Worm (Caenorhabditis elegans): ENCODE results near the gene K05F1.1.
A peak's percentile ranks its signal among the peaks of the same experiment; 100 is the strongest.

Gene K05F1.1

DNA sequence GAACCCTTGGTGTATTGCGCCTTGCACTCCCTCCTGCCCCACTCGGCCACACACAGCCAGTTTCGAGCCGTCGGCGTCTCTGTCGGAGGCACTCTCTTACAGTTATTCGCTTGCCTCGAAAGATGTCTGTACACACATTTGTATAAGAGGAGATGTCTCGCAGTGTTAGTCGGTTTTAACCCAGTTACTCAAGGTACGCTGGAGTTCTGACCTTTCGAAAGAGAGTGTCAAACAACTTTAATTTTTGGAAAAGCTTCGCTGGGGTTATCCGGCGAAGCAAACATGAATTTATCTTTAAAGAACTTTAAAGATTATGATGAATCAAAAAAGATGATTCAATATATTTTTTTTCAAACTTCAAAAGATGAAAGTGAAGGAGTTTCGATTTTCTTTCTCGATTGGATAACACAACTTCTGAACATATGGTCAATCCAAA is 43.5 kb downstream of the K05F1.1 start (continued):
- TF ChIP-seq dox-1 (GFP tag; IDR thresholded peaks at IDR 0.05) (peak; percentile 99), Y56A3A.18 (GFP tag; IDR thresholded peaks at IDR 0.05) (peak; percentile 98), F57A8.1 (GFP tag; optimal IDR thresholded peaks at IDR 0.05) (peak; percentile 87), F55B11.4 (tag; optimal IDR thresholded peaks at IDR 0.05; ENCODE audit: borderline replicate concordance, insufficient read depth) (no peak), F39B2.1 (GFP tag; IDR thresholded peaks at IDR 0.05) (peak; percentile 89), hlh-26 (GFP tag; conservative IDR thresholded peaks at IDR 0.05) (no peak), Y79H2A.3 (GFP tag; conservative IDR thresholded peaks at IDR 0.05) (peak; percentile 94), madf-6 (GFP tag; IDR thresholded peaks at IDR 0.05) (peak; percentile 94), aptf-2 (GFP tag; conservative IDR thresholded peaks at IDR 0.05) (peak; percentile 73; the same call in 1 of the 2 replicates), cebp-1 (GFP tag; IDR thresholded peaks at IDR 0.05) (peak; percentile 91), cebp-1 (tag; optimal IDR thresholded peaks at IDR 0.05) (peak; percentile 98), rpc-1 (optimal IDR thresholded peaks at IDR 0.05) (peak; percentile 21), rpc-1 (tag; optimal IDR thresholded peaks at IDR 0.05) (peak; percentile 29), nhr-27 (tag; optimal IDR thresholded peaks at IDR 0.05) (peak; percentile 93), Y95B8A.8 (GFP tag; IDR thresholded peaks at IDR 0.05) (peak; percentile 98), hrde-1 (tag; optimal IDR thresholded peaks at IDR 0.05; ENCODE audit: borderline replicate concordance) (peak; percentile 94), fkh-3 (tag; optimal IDR thresholded peaks at IDR 0.05) (peak; percentile 86), lin-54 (GFP tag; optimal IDR thresholded peaks at IDR 0.05) (peak; percentile 96), lin-40 (tag; optimal IDR thresholded peaks at IDR 0.05) (peak; percentile 99), ztf-28 (GFP tag; IDR thresholded peaks at IDR 0.05) (peak; percentile 94), dpl-1 (GFP tag; optimal IDR thresholded peaks at IDR 0.05) (peak; percentile 11), attf-5 (GFP tag; optimal IDR thresholded peaks at IDR 0.05) (peak; percentile 95), snpc-3.4 (tag; optimal IDR thresholded peaks at IDR 0.05) (peak; percentile 99), ceh-100 (GFP tag; IDR thresholded peaks at IDR 0.05) (peak; percentile 95), rec-8 (tag; optimal IDR thresholded peaks at IDR 0.05) (peak; percentile 86 to 93), lin-26 (GFP tag; IDR thresholded peaks at IDR 0.05) (peak; percentile 96), ztf-25 (GFP tag; IDR thresholded peaks at IDR 0.05) (peak; percentile 80), zfh-2 (GFP tag; conservative IDR thresholded peaks at IDR 0.05) (peak; percentile 97), Y53F4B.3 (GFP tag; IDR thresholded peaks at IDR 0.05) (peak; percentile 81), B0336.3 (GFP tag; IDR thresholded peaks at IDR 0.05) (peak; percentile 100), ceh-79 (tag; optimal IDR thresholded peaks at IDR 0.05) (peak; percentile 97), B0035.1 (tag; optimal IDR thresholded peaks at IDR 0.05) (peak; percentile 97), repo-1 (tag; optimal IDR thresholded peaks at IDR 0.05) (peak; percentile 100), madf-3 (GFP tag; IDR thresholded peaks at IDR 0.05) (peak; percentile 95), nfyb-1 (GFP tag; IDR thresholded peaks at IDR 0.05) (peak; percentile 99), nhr-90 (tag; optimal IDR thresholded peaks at IDR 0.05) (peak; percentile 91), atf-7 (tag; optimal IDR thresholded peaks at IDR 0.05) (peak; percentile 98), lag-1 (GFP tag; IDR thresholded peaks at IDR 0.05) (peak; percentile 94), gei-17 (GFP tag; optimal IDR thresholded peaks at IDR 0.05) (peak; percentile 95), F57C9.4 (tag; optimal IDR thresholded peaks at IDR 0.05) (peak; percentile 96), lsl-1 (GFP tag; optimal IDR thresholded peaks at IDR 0.05) (peak; percentile 84), xnd-1 (tag; optimal IDR thresholded peaks at IDR 0.05) (peak; percentile 71), T07F8.4 (tag; optimal IDR thresholded peaks at IDR 0.05) (peak; percentile 94), attf-6 (GFP tag; IDR thresholded peaks at IDR 0.05) (peak; percentile 100), mes-4 (tag; optimal IDR thresholded peaks at IDR 0.05) (peak; percentile 77), F37B4.10 (GFP tag; IDR thresholded peaks at IDR 0.05) (peak; percentile 93; the same call in 1 of the 2 replicates)

Measured in whole organism, young adult.